Worm (Caenorhabditis elegans) whole organism, mixed stage, embryonic: ENCODE data around the gene T20B12.7.

Experiments used
- M03D4.4 ChIP-seq: sonication (generic microtip); optimal IDR thresholded peaks from 2 replicates; lab custom pipeline; 2017; ENCODE audit warnings: mild to moderate bottlenecking, missing genetic modification characterization, missing compliant biosample characterization
- bed-3 ChIP-seq: fragments of 200-800 bp; sonication (Bioruptor generic); optimal IDR thresholded peaks from 3 replicates; lab custom pipeline; 2018; ENCODE audit warnings: mild to moderate bottlenecking, missing genetic modification characterization, moderate library complexity, missing compliant biosample characterization
- blmp-1 ChIP-seq: fragments of 150-350 bp; optimal IDR thresholded peaks from 2 replicates; lab custom pipeline; 2014; ENCODE audit warnings: missing biosample characterization, missing genetic modification characterization
- ceh-39 ChIP-seq: fragments of 150-350 bp; optimal IDR thresholded peaks from 2 replicates; lab custom pipeline; 2014; ENCODE audit warnings: missing biosample characterization, missing genetic modification characterization
- ceh-43 ChIP-seq: fragments of 200-800 bp; sonication (Bioruptor generic); optimal IDR thresholded peaks from 2 replicates; lab custom pipeline; 2018; ENCODE audit warnings: mild to moderate bottlenecking, missing genetic modification characterization, moderate library complexity, missing compliant biosample characterization
- ces-1 ChIP-seq: fragments of 150-350 bp; optimal IDR thresholded peaks from 2 replicates; lab custom pipeline; 2014; ENCODE audit warnings: missing biosample characterization, missing genetic modification reagents, missing genetic modification characterization
- elt-1 ChIP-seq: sonication (generic microtip); optimal IDR thresholded peaks from 2 replicates; lab custom pipeline; 2017; ENCODE audit warnings: missing genetic modification characterization, mild to moderate bottlenecking, missing compliant biosample characterization, antibody characterized with exemption, moderate library complexity, borderline replicate concordance; ENCODE audit not compliant: insufficient read depth
- flh-1 ChIP-seq: fragments of 200-800 bp; sonication (Bioruptor generic); optimal IDR thresholded peaks from 2 replicates; lab custom pipeline; 2018; ENCODE audit warnings: mild to moderate bottlenecking, missing genetic modification characterization, moderate library complexity, missing compliant biosample characterization
- ham-2 ChIP-seq: fragments of 200-800 bp; sonication (Bioruptor generic); optimal IDR thresholded peaks from 2 replicates; lab custom pipeline; 2018; ENCODE audit warnings: mild to moderate bottlenecking, missing genetic modification characterization, missing compliant biosample characterization
- lin-13 ChIP-seq: fragments of 150-350 bp; optimal IDR thresholded peaks from 2 replicates; lab custom pipeline; 2014; ENCODE audit warnings: missing biosample characterization, missing genetic modification characterization
- lin-32 ChIP-seq: fragments of 200-800 bp; sonication (Bioruptor generic); optimal IDR thresholded peaks from 2 replicates; lab custom pipeline; 2018; ENCODE audit warnings: mild to moderate bottlenecking, missing genetic modification characterization, missing compliant biosample characterization
- lsy-2 ChIP-seq: fragments of 150-350 bp; optimal IDR thresholded peaks from 2 replicates; lab custom pipeline; 2014; ENCODE audit warnings: missing biosample characterization, missing genetic modification characterization
- mab-5 ChIP-seq: fragments of 150-350 bp; optimal IDR thresholded peaks from 2 replicates; lab custom pipeline; 2014; ENCODE audit warnings: missing biosample characterization, missing genetic modification characterization
- mep-1 ChIP-seq: fragments of 150-350 bp; optimal IDR thresholded peaks from 2 replicates; lab custom pipeline; 2017; ENCODE audit warnings: missing biosample characterization, missing genetic modification reagents, missing genetic modification characterization, inconsistent platforms
- mls-2 ChIP-seq: sonication (generic microtip); optimal IDR thresholded peaks from 2 replicates; lab custom pipeline; 2016; ENCODE audit warnings: mild to moderate bottlenecking, missing genetic modification characterization, moderate library complexity, missing compliant biosample characterization
- nhr-2 ChIP-seq: fragments of 150-350 bp; optimal IDR thresholded peaks from 2 replicates; lab custom pipeline; 2014; ENCODE audit warnings: missing biosample characterization, missing genetic modification characterization
- nhr-28 ChIP-seq: fragments of 150-350 bp; optimal IDR thresholded peaks from 2 replicates; lab custom pipeline; 2014; ENCODE audit warnings: missing biosample characterization, missing genetic modification characterization
- nhr-76 ChIP-seq: sonication (generic microtip); optimal IDR thresholded peaks from 2 replicates; lab custom pipeline; 2017; ENCODE audit warnings: missing biosample characterization, missing genetic modification characterization
- pha-4 ChIP-seq: fragments of 150-350 bp; optimal IDR thresholded peaks from 2 replicates; lab custom pipeline; 2018; ENCODE audit warnings: missing biosample characterization, missing genetic modification reagents, missing genetic modification characterization
- sem-2 ChIP-seq: fragments of 200-800 bp; sonication (Bioruptor generic); optimal IDR thresholded peaks from 2 replicates; lab custom pipeline; 2018; ENCODE audit warnings: mild to moderate bottlenecking, missing genetic modification characterization, missing compliant biosample characterization
- sptf-1 ChIP-seq: sonication (generic microtip); optimal IDR thresholded peaks from 2 replicates; lab custom pipeline; 2017; ENCODE audit warnings: mild to moderate bottlenecking, missing genetic modification characterization, moderate library complexity, missing compliant biosample characterization
- tbx-8 ChIP-seq: fragments of 200-800 bp; sonication (Bioruptor generic); optimal IDR thresholded peaks from 2 replicates; lab custom pipeline; 2018; ENCODE audit warnings: mild to moderate bottlenecking, missing genetic modification characterization, moderate library complexity, missing compliant biosample characterization
- unc-120 ChIP-seq: sonication (generic microtip); optimal IDR thresholded peaks from 2 replicates; lab custom pipeline; 2017; ENCODE audit warnings: missing genetic modification characterization, missing compliant biosample characterization; ENCODE audit not compliant: poor library complexity, severe bottlenecking
- unc-39 ChIP-seq: fragments of 150-350 bp; optimal IDR thresholded peaks from 2 replicates; lab custom pipeline; 2014; ENCODE audit warnings: missing biosample characterization, missing genetic modification characterization
- unc-62 ChIP-seq: fragments of 150-350 bp; optimal IDR thresholded peaks from 2 replicates; lab custom pipeline; 2014; ENCODE audit warnings: missing biosample characterization, missing genetic modification reagents, missing genetic modification characterization

Gene T20B12.7

DNA sequence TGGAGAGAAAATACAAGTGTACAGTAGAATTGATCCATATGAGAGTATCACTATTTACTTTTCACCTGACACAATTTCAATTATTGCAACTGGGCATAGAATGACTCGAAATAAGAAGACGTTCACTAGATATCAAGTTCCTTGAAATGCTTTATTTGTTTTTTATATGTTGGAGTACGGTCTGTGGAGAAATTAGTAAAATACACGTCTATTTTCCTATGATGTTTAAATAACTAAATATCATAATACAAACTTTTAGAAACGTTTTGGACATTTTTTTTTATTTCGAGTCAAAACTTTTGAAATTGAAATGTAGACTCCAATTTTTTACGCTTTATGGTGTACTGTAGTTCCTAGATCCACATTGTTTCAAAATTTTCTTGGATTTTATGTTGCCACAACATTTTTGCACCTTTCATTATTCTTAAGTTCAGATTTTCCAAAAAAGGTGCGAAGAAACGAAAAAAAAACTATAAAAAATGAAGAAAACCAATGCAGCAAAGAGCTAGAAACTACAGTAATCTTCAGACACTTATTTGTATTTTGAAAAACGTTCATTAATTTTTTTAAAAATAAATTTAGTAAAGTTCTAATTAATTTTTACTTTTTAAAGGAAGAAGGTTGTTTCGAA, 9.3 kb downstream of the T20B12.7 start:
- no peak for TF ChIP-seq sptf-1
- no peak for TF ChIP-seq ces-1 (GFP tag; lab: Kevin White, UChicago)
- no peak for TF ChIP-seq lin-32 (GFP tag; lab: Kevin White, UChicago)
- TF ChIP-seq blmp-1 (tag; lab: Kevin White, UChicago), result no peak
- no peak for TF ChIP-seq ceh-43
- no peak for TF ChIP-seq elt-1 (tag; lab: Kevin White, UChicago)
- TF ChIP-seq flh-1, result no peak
- no peak for TF ChIP-seq ceh-39 (tag; lab: Kevin White, UChicago)
- no peak for TF ChIP-seq nhr-2 (tag; lab: Kevin White, UChicago)
- TF ChIP-seq pha-4 (tag; lab: Kevin White, UChicago), result no peak
- no peak for TF ChIP-seq ham-2 (GFP tag; lab: Kevin White, UChicago)
- no peak for TF ChIP-seq unc-120
- no peak for TF ChIP-seq unc-62
- TF ChIP-seq unc-39 (tag; lab: Kevin White, UChicago), result no peak
- no peak for TF ChIP-seq tbx-8 (GFP tag; lab: Kevin White, UChicago)

DNA sequence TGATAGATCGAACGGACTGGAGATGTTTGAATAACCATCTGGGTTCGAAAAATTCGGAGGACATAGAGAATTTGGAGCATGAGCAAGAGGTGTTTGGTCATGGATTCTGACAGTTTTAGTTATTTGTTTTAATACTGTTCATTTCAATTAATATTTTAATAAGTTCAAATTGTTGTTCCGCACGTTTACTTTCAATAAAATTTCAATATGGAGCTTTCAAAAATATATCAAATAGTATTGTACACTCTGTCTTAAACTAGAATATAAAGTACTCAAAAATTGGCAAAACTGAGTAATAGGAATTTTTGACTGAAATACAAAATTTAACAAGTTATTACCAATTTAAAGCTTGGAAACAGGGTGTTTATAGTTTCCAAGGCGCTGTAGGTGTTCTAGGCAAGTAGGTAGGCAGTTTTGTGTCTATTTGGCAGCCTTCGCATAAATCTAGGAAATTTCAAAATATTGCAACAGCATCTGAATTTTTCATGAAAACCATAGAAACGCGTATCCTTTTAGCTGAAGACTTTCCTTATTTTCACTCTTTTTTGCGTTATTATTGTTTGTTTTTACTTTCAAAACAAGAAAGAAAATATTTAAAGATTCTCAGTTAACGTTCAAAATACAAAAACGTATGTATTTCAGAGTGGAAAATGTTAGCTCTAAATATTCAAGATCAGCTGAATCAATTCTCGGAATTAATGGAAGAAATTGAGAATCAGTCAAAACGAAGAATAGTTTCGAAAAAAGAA, 11.7 kb downstream of the T20B12.7 start, which contains the start of the genes T20B12.5 and T20B12.4:
Gene T20B12.5 (minus strand): TSS at position 101 of the 749 bp plus-strand sequence.
Gene T20B12.4 (plus strand): TSS at position 699 of the 749 bp plus-strand sequence.
- TF ChIP-seq nhr-76 (tag; lab: Kevin White, UChicago) (no peak), mab-5 (tag; lab: Kevin White, UChicago) (no peak)
- TF ChIP-seq, all 35 proteins: peak for 0

DNA sequence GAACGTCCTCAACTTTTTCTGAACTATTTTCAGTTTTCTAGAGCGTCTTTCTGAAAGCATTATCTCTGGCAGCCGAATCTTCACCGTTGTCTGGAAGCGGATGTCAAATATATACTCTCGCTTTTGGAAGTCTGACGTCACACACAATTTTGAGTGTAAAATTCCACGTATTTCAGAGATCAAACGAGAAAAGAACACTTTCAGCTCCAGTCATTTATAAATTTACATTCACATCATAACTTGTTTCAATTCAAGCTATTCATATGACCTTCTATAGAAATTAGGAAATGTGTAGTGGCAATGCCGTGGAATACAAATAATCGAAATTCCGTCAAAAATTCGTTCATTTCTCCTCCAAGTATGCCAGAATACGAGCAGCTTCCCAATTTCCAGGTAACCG, 13.2 kb downstream of the T20B12.7 start, which contains the start of gene F08F8.11:
Gene F08F8.11 (plus strand): TSS at position 301 of the 400 bp plus-strand sequence.
- TF ChIP-seq nhr-28 (tag; lab: Kevin White, UChicago) (no peak), bed-3 (no peak), unc-62 (no peak), tbx-8 (GFP tag; lab: Kevin White, UChicago) (no peak), mab-5 (tag; lab: Kevin White, UChicago) (no peak), unc-120 (no peak), flh-1 (no peak), lsy-2 (tag; lab: Kevin White, UChicago) (no peak), blmp-1 (tag; lab: Kevin White, UChicago) (no peak), ham-2 (GFP tag; lab: Kevin White, UChicago) (no peak)
- TF ChIP-seq, all 35 proteins: peak for 0

DNA sequence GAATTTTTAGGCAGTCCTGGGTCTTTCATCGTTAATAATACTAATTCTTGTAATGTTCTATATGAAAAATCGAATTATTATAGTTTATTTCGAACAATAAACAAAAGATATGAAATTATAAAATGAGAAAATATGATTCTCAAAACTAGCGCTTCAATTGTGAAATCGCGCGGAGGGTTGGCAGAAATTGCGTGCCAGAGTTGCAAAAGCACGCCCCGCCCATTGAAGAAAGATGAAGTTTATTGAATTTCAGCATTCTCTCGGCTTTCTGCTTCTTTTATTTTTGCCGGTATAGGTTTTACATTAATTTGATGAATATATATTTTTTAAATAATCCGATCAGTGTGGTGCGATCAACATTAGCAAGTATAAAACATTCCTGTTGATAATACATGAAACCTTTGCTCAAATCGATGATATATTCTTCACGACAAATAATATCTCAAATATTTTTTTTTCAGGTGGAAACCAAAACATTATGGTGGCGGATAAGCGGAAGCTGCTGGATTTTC, 19.8 kb downstream of the T20B12.7 start, which contains the start of the genes eco-1 and hmgr-1:
Gene eco-1 (minus strand): TSS at position 59 of the 512 bp plus-strand sequence.
Gene hmgr-1 (plus strand): TSS at position 462 of the 512 bp plus-strand sequence.
- TF ChIP-seq mls-2, result no peak
- peak; percentile 64 for TF ChIP-seq lsy-2 (tag; lab: Kevin White, UChicago)
- TF ChIP-seq mep-1 (tag; lab: Kevin White, UChicago), result peak; percentile 44
- TF ChIP-seq lin-32 (GFP tag; lab: Kevin White, UChicago), result no peak
- TF ChIP-seq ces-1 (GFP tag; lab: Kevin White, UChicago), result peak; percentile 45

DNA sequence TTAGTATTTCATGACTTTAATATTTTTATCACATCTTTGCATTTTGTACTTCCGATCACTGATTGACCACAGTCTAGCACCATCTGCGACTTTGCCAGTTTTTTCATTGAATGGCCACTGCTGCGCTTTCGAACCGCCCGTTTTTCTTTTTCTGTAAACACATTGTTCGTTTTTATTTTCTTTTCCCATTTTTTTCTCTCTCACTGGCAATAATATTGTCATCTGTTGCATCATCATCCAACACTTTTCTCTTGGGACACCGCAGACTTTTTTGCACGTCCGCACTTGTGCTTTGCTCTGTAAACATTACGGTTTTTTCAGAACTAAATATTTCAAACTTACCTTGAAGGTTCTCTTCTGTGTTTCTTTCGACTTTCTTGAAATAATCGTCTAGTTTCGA, 20.2 kb downstream of the T20B12.7 start:
- no peak for TF ChIP-seq M03D4.4 (tag; lab: Kevin White, UChicago)
- TF ChIP-seq sptf-1, result no peak
- no peak for TF ChIP-seq unc-39 (tag; lab: Kevin White, UChicago)
- no peak for TF ChIP-seq lin-13 (tag; lab: Kevin White, UChicago)
- TF ChIP-seq lsy-2 (tag; lab: Kevin White, UChicago), result no peak

DNA sequence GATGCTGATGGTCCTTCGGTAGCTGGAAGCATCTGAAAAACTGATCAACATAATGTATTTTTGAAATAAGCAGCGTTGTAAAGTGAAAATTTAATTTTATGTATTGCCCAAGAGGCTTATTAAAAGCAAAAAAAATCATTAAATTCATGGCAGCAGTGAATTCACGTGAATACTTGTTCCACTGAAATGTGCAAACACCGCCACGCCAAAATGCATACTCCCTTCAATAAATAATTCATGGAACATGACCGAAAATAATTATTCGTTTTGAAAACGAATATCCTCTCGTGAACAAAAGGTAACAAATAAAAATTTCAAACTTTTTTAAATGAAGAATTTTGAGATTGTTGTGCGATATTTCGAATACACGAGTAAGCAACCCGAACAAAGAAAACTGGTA, 21.5 kb downstream of the T20B12.7 start, which contains the start of gene F08F8.10:
Gene F08F8.10 (minus strand): TSS at position 38 of the 400 bp plus-strand sequence.
- no peak for TF ChIP-seq sptf-1
- peak; percentile 0 for TF ChIP-seq ces-1 (GFP tag; lab: Kevin White, UChicago)
- TF ChIP-seq flh-1, result no peak
- no peak for TF ChIP-seq sem-2
- no peak for TF ChIP-seq blmp-1 (tag; lab: Kevin White, UChicago)
- TF ChIP-seq, all 35 proteins: peak for 1
